Worm (Caenorhabditis elegans) whole organism, late embryonic: ENCODE results near the gene cpna-5.

Experiments used
- F13H6.1 ChIP-seq: sonication (generic microtip); optimal IDR thresholded peaks from 2 replicates; lab custom pipeline; 2016; ENCODE audit warnings: missing genetic modification characterization, missing compliant biosample characterization
- K02D7.2 ChIP-seq: sonication (generic microtip); optimal IDR thresholded peaks from 2 replicates; lab custom pipeline; 2017; ENCODE audit warnings: mild to moderate bottlenecking, missing genetic modification characterization, missing compliant biosample characterization
- K09A11.1 ChIP-seq: sonication (generic microtip); optimal IDR thresholded peaks from 2 replicates; lab custom pipeline; 2017; ENCODE audit warnings: antibody characterized with exemption, mild to moderate bottlenecking, missing genetic modification characterization, missing compliant biosample characterization; ENCODE audit not compliant: insufficient read depth
- Y22D7AL.16 ChIP-seq: sonication (generic microtip); optimal IDR thresholded peaks from 2 replicates; lab custom pipeline; 2016; ENCODE audit warnings: missing genetic modification characterization, missing compliant biosample characterization
- ahr-1 ChIP-seq: sonication (generic microtip); optimal IDR thresholded peaks from 2 replicates; lab custom pipeline; 2016; ENCODE audit warnings: missing genetic modification characterization, missing compliant biosample characterization
- ama-1 ChIP-seq: fragments of 150-350 bp; optimal IDR thresholded peaks from 2 replicates; lab custom pipeline; 2014
- ceh-14 ChIP-seq: sonication (generic microtip); optimal IDR thresholded peaks from 2 replicates; lab custom pipeline; 2016; ENCODE audit warnings: missing genotype, missing genetic modification characterization, missing compliant biosample characterization
- ceh-18 ChIP-seq: sonication (generic microtip); optimal IDR thresholded peaks from 2 replicates; lab custom pipeline; 2016; ENCODE audit warnings: missing genetic modification characterization, missing compliant biosample characterization
- ceh-19 ChIP-seq: fragments of 200-800 bp; sonication (Bioruptor generic); optimal IDR thresholded peaks from 2 replicates; lab custom pipeline; 2018; ENCODE audit warnings: mild to moderate bottlenecking, missing genetic modification characterization, missing compliant biosample characterization
- ceh-2 ChIP-seq: sonication (generic microtip); optimal IDR thresholded peaks from 2 replicates; lab custom pipeline; 2016; ENCODE audit warnings: missing genotype, missing genetic modification characterization, missing compliant biosample characterization
- ceh-24 ChIP-seq: sonication (generic microtip); optimal IDR thresholded peaks from 2 replicates; lab custom pipeline; 2016; ENCODE audit warnings: mild to moderate bottlenecking, missing genetic modification characterization, missing compliant biosample characterization
- ceh-31 ChIP-seq: sonication (generic microtip); optimal IDR thresholded peaks from 2 replicates; lab custom pipeline; 2016; ENCODE audit warnings: missing genetic modification characterization, missing compliant biosample characterization
- ceh-45 ChIP-seq: fragments of 200-800 bp; sonication (Bioruptor generic); IDR thresholded peaks from 2 replicates; pipeline ENCODE4 v1.3.6; 2022; ENCODE audit warnings: missing genetic modification reagents, missing genetic modification characterization, missing compliant biosample characterization
- ceh-48 ChIP-seq: sonication (generic microtip); optimal IDR thresholded peaks from 2 replicates; lab custom pipeline; 2016; ENCODE audit warnings: missing genetic modification characterization, inconsistent platforms, missing compliant biosample characterization
- ceh-6 ChIP-seq: fragments of 200-800 bp; sonication (Bioruptor generic); optimal IDR thresholded peaks from 2 replicates; lab custom pipeline; 2018; ENCODE audit warnings: mild to moderate bottlenecking, missing genetic modification characterization, missing compliant biosample characterization
- ceh-9 ChIP-seq: sonication (generic microtip); optimal IDR thresholded peaks from 2 replicates; lab custom pipeline; 2016; ENCODE audit warnings: mild to moderate bottlenecking, missing genetic modification characterization, inconsistent platforms, missing compliant biosample characterization
- dmd-4 ChIP-seq: sonication (generic microtip); optimal IDR thresholded peaks from 2 replicates; lab custom pipeline; 2016; ENCODE audit warnings: borderline replicate concordance, missing genetic modification characterization, missing compliant biosample characterization
- dve-1 ChIP-seq: sonication (generic microtip); optimal IDR thresholded peaks from 2 replicates; lab custom pipeline; 2017; ENCODE audit warnings: antibody characterized with exemption, mild to moderate bottlenecking, missing genetic modification characterization, missing compliant biosample characterization
- eyg-1 ChIP-seq: sonication (generic microtip); optimal IDR thresholded peaks from 2 replicates; lab custom pipeline; 2016; ENCODE audit warnings: missing genotype, missing genetic modification characterization, missing compliant biosample characterization
- hlh-13 ChIP-seq: fragments of 200-800 bp; sonication (Bioruptor generic); optimal IDR thresholded peaks from 2 replicates; lab custom pipeline; 2018; ENCODE audit warnings: mild to moderate bottlenecking, missing genetic modification characterization, missing compliant biosample characterization
- hlh-15 ChIP-seq: sonication (generic microtip); optimal IDR thresholded peaks from 2 replicates; lab custom pipeline; 2016; ENCODE audit warnings: missing genetic modification characterization, missing compliant biosample characterization
- hlh-30 ChIP-seq: sonication (generic microtip); optimal IDR thresholded peaks from 2 replicates; lab custom pipeline; 2017; ENCODE audit warnings: antibody characterized with exemption, missing genetic modification characterization, missing compliant biosample characterization; ENCODE audit not compliant: insufficient read depth
- hlh-6 ChIP-seq: sonication (generic microtip); optimal IDR thresholded peaks from 2 replicates; lab custom pipeline; 2016; ENCODE audit warnings: missing genotype, missing genetic modification characterization, missing compliant biosample characterization
- madf-2 ChIP-seq: sonication (generic microtip); optimal IDR thresholded peaks from 2 replicates; lab custom pipeline; 2017; ENCODE audit warnings: missing genetic modification characterization, missing compliant biosample characterization
- nhr-232 ChIP-seq: sonication (generic microtip); optimal IDR thresholded peaks from 2 replicates; lab custom pipeline; 2016; ENCODE audit warnings: missing genetic modification characterization, missing compliant biosample characterization
- npax-4 ChIP-seq: sonication (generic microtip); optimal IDR thresholded peaks from 2 replicates; lab custom pipeline; 2016; ENCODE audit warnings: missing genetic modification characterization, missing compliant biosample characterization
- pag-3 ChIP-seq: sonication (generic microtip); optimal IDR thresholded peaks from 2 replicates; lab custom pipeline; 2016; ENCODE audit warnings: missing compliant biosample characterization, missing genetic modification characterization, borderline replicate concordance
- pat-9 ChIP-seq: fragments of 200-800 bp; sonication (Bioruptor generic); optimal IDR thresholded peaks from 2 replicates; lab custom pipeline; 2018; ENCODE audit warnings: mild to moderate bottlenecking, missing genetic modification characterization, moderate library complexity, missing compliant biosample characterization
- pha-2 ChIP-seq: sonication (generic microtip); optimal IDR thresholded peaks from 2 replicates; lab custom pipeline; 2017; ENCODE audit warnings: mild to moderate bottlenecking, missing genetic modification characterization, missing compliant biosample characterization
- pqm-1 ChIP-seq: sonication (generic microtip); optimal IDR thresholded peaks from 2 replicates; lab custom pipeline; 2016; ENCODE audit warnings: missing genetic modification characterization, missing compliant biosample characterization
- pros-1 ChIP-seq: fragments of 150-350 bp; optimal IDR thresholded peaks from 2 replicates; lab custom pipeline; 2014; ENCODE audit warnings: missing biosample characterization, missing genetic modification reagents, missing genetic modification characterization
- sox-2 ChIP-seq: fragments of 200-800 bp; sonication (Bioruptor generic); IDR thresholded peaks from 2 replicates; pipeline ENCODE4 v1.3.6; 2022; ENCODE audit warnings: missing genetic modification reagents, missing genetic modification characterization, missing compliant biosample characterization
- sox-4 ChIP-seq: sonication (generic microtip); optimal IDR thresholded peaks from 2 replicates; lab custom pipeline; 2017; ENCODE audit warnings: mild to moderate bottlenecking, missing genetic modification characterization, inconsistent platforms, missing compliant biosample characterization
- tbx-2 ChIP-seq: sonication (generic microtip); optimal IDR thresholded peaks from 2 replicates; lab custom pipeline; 2016; ENCODE audit warnings: missing genetic modification characterization, missing compliant biosample characterization
- tbx-7 ChIP-seq: sonication (generic microtip); optimal IDR thresholded peaks from 2 replicates; lab custom pipeline; 2016; ENCODE audit warnings: missing genotype, missing genetic modification characterization, missing compliant biosample characterization
- unc-42 ChIP-seq: sonication (generic microtip); optimal IDR thresholded peaks from 2 replicates; lab custom pipeline; 2016; ENCODE audit warnings: missing genotype, missing genetic modification characterization, missing compliant biosample characterization
- unc-55 ChIP-seq: sonication (generic microtip); optimal IDR thresholded peaks from 2 replicates; lab custom pipeline; 2017; ENCODE audit warnings: missing biosample characterization, missing genetic modification reagents, missing genetic modification characterization
- unc-86 ChIP-seq: sonication (generic microtip); optimal IDR thresholded peaks from 2 replicates; lab custom pipeline; 2016; ENCODE audit warnings: missing genetic modification characterization, missing compliant biosample characterization
- zip-5 ChIP-seq: sonication (generic microtip); optimal IDR thresholded peaks from 2 replicates; lab custom pipeline; 2016; ENCODE audit warnings: missing genetic modification characterization, missing compliant biosample characterization

cpna-5 gene

DNA sequence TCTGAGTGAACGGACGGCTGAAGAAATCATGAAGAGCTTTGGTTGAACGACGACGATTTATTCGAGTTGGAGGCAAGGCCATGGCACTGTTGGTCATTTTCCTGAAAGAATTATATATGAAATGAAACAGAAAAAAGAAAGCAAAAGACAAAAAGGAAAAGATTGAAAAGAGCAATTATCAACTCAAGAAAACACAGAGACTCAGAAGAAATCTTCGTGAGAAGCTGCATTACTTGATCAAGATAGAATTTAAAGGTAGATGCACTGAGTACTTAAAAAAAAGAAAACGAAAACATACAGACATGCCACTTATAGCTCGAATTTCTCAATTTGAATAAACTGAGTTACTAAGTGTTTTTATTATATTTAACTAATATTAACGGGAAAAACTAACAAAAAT, at the start of gene cpna-5:
Gene cpna-5, minus strand, starts transcription at position 101 of the 400 bp plus-strand sequence.
- TF ChIP-seq ceh-19 (GFP tag; lab: Kevin White, UChicago): no peak
- TF ChIP-seq dmd-4: no peak
- TF ChIP-seq ahr-1 (tag; lab: Kevin White, UChicago): no peak
- TF ChIP-seq F13H6.1 (tag; lab: Kevin White, UChicago): no peak
- no peak for TF ChIP-seq madf-2
- TF ChIP-seq Y22D7AL.16: no peak
- TF ChIP-seq pag-3 (tag; lab: Kevin White, UChicago): no peak
- TF ChIP-seq eyg-1 (tag; lab: Kevin White, UChicago): no peak
- no peak for TF ChIP-seq ama-1 (lab: Kevin White, UChicago)
- no peak for TF ChIP-seq ceh-6 (GFP tag; lab: Kevin White, UChicago)
- no peak for TF ChIP-seq ceh-24 (tag; lab: Kevin White, UChicago)
- TF ChIP-seq pros-1 (tag; lab: Kevin White, UChicago): no peak
- TF ChIP-seq pha-2 (tag; lab: Kevin White, UChicago): no peak
- TF ChIP-seq ceh-18 (tag; lab: Kevin White, UChicago): no peak
- TF ChIP-seq K09A11.1 (tag; lab: Kevin White, UChicago): no peak
- TF ChIP-seq hlh-6: no peak
- TF ChIP-seq sox-2 (GFP tag; lab: Robert Waterston, UW): no peak
- no peak for TF ChIP-seq nhr-232 (tag; lab: Kevin White, UChicago)

DNA sequence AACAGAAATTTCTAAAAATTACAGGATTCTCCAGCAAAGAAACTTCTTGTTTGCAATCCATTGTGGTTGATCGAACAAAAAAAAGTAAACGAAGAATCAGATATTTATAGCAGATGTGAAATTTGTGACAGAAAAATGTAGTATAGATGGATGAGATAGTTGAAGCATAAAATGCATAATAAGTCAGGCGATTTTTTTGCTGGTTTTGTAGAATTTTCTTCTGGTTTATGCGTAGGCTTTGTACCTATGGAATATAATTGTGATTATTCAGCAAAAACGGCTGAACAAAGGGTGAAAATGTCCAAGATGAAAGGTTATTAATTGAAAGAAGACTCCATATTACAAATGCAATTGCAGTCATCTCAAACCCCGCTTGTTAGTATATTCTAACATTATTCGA, 47.1 kb upstream of the cpna-5 start, which contains the start of gene srh-39:
Gene srh-39, minus strand, starts transcription at position 101 of the 400 bp plus-strand sequence.
- TF ChIP-seq pqm-1 (tag; lab: Kevin White, UChicago): no peak

DNA sequence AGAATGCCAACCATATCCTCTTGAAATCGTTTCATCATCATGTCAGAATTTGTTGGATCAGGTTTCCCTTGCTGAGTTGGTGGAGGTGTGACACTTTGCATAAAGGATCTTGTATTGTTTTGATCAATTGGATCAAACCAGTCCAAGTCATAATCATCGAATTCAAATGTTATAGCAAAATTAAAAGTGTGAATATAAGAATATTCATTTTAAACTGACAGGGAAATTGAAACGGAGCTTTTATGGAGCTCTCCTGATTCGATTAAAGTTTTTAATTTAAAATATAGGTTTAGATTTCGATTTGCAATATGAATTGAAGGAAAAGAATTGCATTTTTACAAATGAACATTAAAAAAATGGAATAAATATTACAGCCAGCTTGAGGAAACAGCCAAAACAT, 45.2 kb upstream of the cpna-5 start, which contains the start of gene B0228.9:
Gene B0228.9, minus strand, starts transcription at position 101 of the 400 bp plus-strand sequence.
- TF ChIP-seq npax-4 (no peak), hlh-30 (tag; lab: Kevin White, UChicago) (no peak), unc-55 (no peak), ceh-2 (tag; lab: Kevin White, UChicago) (no peak), zip-5 (tag; lab: Kevin White, UChicago) (no peak), tbx-2 (tag; lab: Kevin White, UChicago) (no peak), ceh-14 (tag; lab: Kevin White, UChicago) (no peak), hlh-13 (GFP tag; lab: Kevin White, UChicago) (no peak), pag-3 (tag; lab: Kevin White, UChicago) (no peak), K02D7.2 (tag; lab: Kevin White, UChicago) (no peak)

DNA sequence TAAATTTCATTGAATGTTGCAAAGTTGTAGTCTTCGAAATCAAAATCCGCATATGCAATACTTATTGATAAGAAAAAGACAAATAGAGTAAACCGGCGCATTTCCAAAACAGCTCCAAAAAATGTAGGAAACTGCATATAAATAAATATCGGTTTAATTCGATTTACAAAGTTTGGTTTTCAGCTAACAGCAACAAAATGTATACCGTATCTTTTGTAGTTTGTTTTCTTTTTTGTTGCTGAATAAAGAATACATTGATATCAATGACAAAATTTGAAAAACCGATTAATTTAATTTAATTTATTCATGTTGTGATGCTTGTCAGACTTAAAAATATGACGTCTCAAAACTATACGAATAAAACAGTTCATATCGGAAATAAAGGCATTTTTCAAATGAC, 43.0 kb upstream of the cpna-5 start, which contains the start of gene B0228.8:
Gene B0228.8, minus strand, starts transcription at position 101 of the 400 bp plus-strand sequence.
- TF ChIP-seq ceh-9 (no peak), hlh-15 (tag; lab: Kevin White, UChicago) (no peak), unc-55 (no peak), tbx-7 (tag; lab: Kevin White, UChicago) (no peak), ceh-6 (GFP tag; lab: Kevin White, UChicago) (no peak), ceh-31 (tag; lab: Kevin White, UChicago) (no peak), hlh-30 (tag; lab: Kevin White, UChicago) (no peak), unc-86 (no peak), sox-4 (tag; lab: Kevin White, UChicago) (no peak), unc-42 (no peak), ceh-45 (GFP tag; lab: Robert Waterston, UW) (no peak), K09A11.1 (tag; lab: Kevin White, UChicago) (no peak), ceh-48 (tag; lab: Kevin White, UChicago) (no peak), dve-1 (tag; lab: Kevin White, UChicago) (no peak), pat-9 (no peak), ceh-14 (tag; lab: Kevin White, UChicago) (no peak)
